Fruit fly (Drosophila melanogaster) whole organism, prepupa: Measurements from ENCODE around the gene UBL3.

ENCODE experiments used
- Blimp-1 ChIP-seq: fragments of 200-800 bp; sonication (Bioruptor generic); optimal IDR thresholded peaks from 3 replicates; lab custom pipeline; 2017; ENCODE audit warnings: missing biosample characterization, missing genetic modification characterization, mild to moderate bottlenecking, moderate library complexity, missing genetic modification reagents
- CG10631 ChIP-seq: fragments of 200-800 bp; sonication (Bioruptor generic); optimal IDR thresholded peaks from 2 replicates; lab custom pipeline; 2016; ENCODE audit warnings: missing biosample characterization, missing genetic modification characterization
- CG10669 ChIP-seq: fragments of 200-800 bp; sonication (Bioruptor generic); optimal IDR thresholded peaks from 3 replicates; lab custom pipeline; 2018; ENCODE audit warnings: missing biosample characterization, mild to moderate bottlenecking, missing genetic modification characterization, moderate library complexity
- CG11902 ChIP-seq: fragments of 200-800 bp; sonication (Bioruptor generic); optimal IDR thresholded peaks from 3 replicates; lab custom pipeline; 2016; ENCODE audit warnings: missing biosample characterization, missing genetic modification characterization
- CG15336 ChIP-seq: fragments of 200-800 bp; sonication (Bioruptor generic); IDR thresholded peaks from 2 replicates; pipeline ENCODE4 v1.3.6; 2022; ENCODE audit warnings: missing biosample characterization, missing genetic modification characterization
- CG1621 ChIP-seq: fragments of 200-800 bp; sonication (Bioruptor generic); optimal IDR thresholded peaks from 3 replicates; lab custom pipeline; 2018; ENCODE audit warnings: missing biosample characterization, mild to moderate bottlenecking, missing genetic modification characterization
- CG16779 ChIP-seq: fragments of 200-800 bp; sonication (Bioruptor generic); optimal IDR thresholded peaks from 3 replicates; lab custom pipeline; 2017; ENCODE audit warnings: missing biosample characterization, mild to moderate bottlenecking, missing genetic modification characterization
- CG3032 ChIP-seq: fragments of 200-800 bp; optimal IDR thresholded peaks from 2 replicates; lab custom pipeline; 2019; ENCODE audit warnings: missing biosample characterization, mild to moderate bottlenecking, missing genetic modification characterization, moderate library complexity
- CG31627 ChIP-seq: fragments of 200-800 bp; sonication (Bioruptor generic); optimal IDR thresholded peaks from 3 replicates; lab custom pipeline; 2016; ENCODE audit warnings: missing biosample characterization, missing genetic modification characterization
- CG32006 ChIP-seq: fragments of 200-800 bp; sonication (Bioruptor generic); optimal IDR thresholded peaks from 3 replicates; lab custom pipeline; 2017; ENCODE audit warnings: missing biosample characterization, mild to moderate bottlenecking, missing genetic modification characterization
- CG34406 ChIP-seq: fragments of 200-800 bp; sonication (Bioruptor generic); optimal IDR thresholded peaks from 3 replicates; lab custom pipeline; 2016; ENCODE audit warnings: missing biosample characterization, missing genetic modification characterization
- CG3919 ChIP-seq: fragments of 200-800 bp; sonication (Bioruptor generic); optimal IDR thresholded peaks from 3 replicates; lab custom pipeline; 2016; ENCODE audit warnings: missing biosample characterization, missing genetic modification characterization
- CG6792 ChIP-seq: fragments of 200-800 bp; sonication (Bioruptor generic); optimal IDR thresholded peaks from 3 replicates; lab custom pipeline; 2016; ENCODE audit warnings: missing biosample characterization, missing genetic modification characterization
- CG6808 ChIP-seq: fragments of 200-800 bp; sonication (Bioruptor generic); optimal IDR thresholded peaks from 3 replicates; lab custom pipeline; 2017; ENCODE audit warnings: missing biosample characterization, missing genetic modification characterization, mild to moderate bottlenecking, moderate library complexity, missing genetic modification reagents
- CG6854 ChIP-seq: fragments of 200-800 bp; sonication (Bioruptor generic); optimal IDR thresholded peaks from 2 replicates; lab custom pipeline; 2017; ENCODE audit warnings: missing biosample characterization, mild to moderate bottlenecking, missing genetic modification characterization
- CG8119 ChIP-seq: fragments of 200-800 bp; sonication (Bioruptor generic); IDR thresholded peaks from 3 replicates; pipeline ENCODE4 v1.3.6; 2022; ENCODE audit warnings: missing biosample characterization, missing genetic modification characterization
- CG8319 ChIP-seq: fragments of 200-800 bp; sonication (Bioruptor generic); optimal IDR thresholded peaks from 3 replicates; lab custom pipeline; 2016; ENCODE audit warnings: missing biosample characterization, missing genetic modification characterization
- CG8632 ChIP-seq: fragments of 200-800 bp; sonication (Bioruptor generic); optimal IDR thresholded peaks from 3 replicates; lab custom pipeline; 2016; ENCODE audit warnings: missing biosample characterization, missing genetic modification characterization
- CG9139 ChIP-seq: fragments of 200-800 bp; sonication (Bioruptor generic); optimal IDR thresholded peaks from 3 replicates; lab custom pipeline; 2017; ENCODE audit warnings: missing biosample characterization, mild to moderate bottlenecking, missing genetic modification characterization
- Eip75B ChIP-seq: fragments of 200-800 bp; sonication (Bioruptor generic); optimal IDR thresholded peaks from 3 replicates; lab custom pipeline; 2016; ENCODE audit warnings: missing biosample characterization, missing genetic modification characterization
- Eip78C ChIP-seq: fragments of 200-800 bp; sonication (Bioruptor generic); peaks from one replicate; lab custom pipeline; 2016; ENCODE audit warnings: missing biosample characterization, missing genetic modification characterization
- Eip93F ChIP-seq: fragments of 200-800 bp; sonication (Bioruptor generic); optimal IDR thresholded peaks from 2 replicates; lab custom pipeline; 2016; ENCODE audit warnings: missing biosample characterization, mild to moderate bottlenecking, missing genetic modification characterization
- Ets21C ChIP-seq: fragments of 200-800 bp; sonication (Bioruptor generic); optimal IDR thresholded peaks from 3 replicates; lab custom pipeline; 2016; ENCODE audit warnings: missing biosample characterization, missing genetic modification characterization
- Ets96B ChIP-seq: fragments of 200-800 bp; optimal IDR thresholded peaks from 2 replicates; lab custom pipeline; 2019; ENCODE audit warnings: missing biosample characterization, mild to moderate bottlenecking, missing genetic modification characterization, moderate library complexity
- Gug ChIP-seq: fragments of 200-800 bp; sonication (Bioruptor generic); IDR thresholded peaks from 2 replicates; pipeline ENCODE4 v1.3.6; 2022; ENCODE audit warnings: missing biosample characterization, missing genetic modification characterization
- Hr39 ChIP-seq: fragments of 200-800 bp; sonication (Bioruptor generic); optimal IDR thresholded peaks from 2 replicates; lab custom pipeline; 2016; ENCODE audit warnings: missing biosample characterization, missing genetic modification characterization
- Hr4 ChIP-seq: fragments of 200-800 bp; sonication (Bioruptor generic); optimal IDR thresholded peaks from 3 replicates; lab custom pipeline; 2016; ENCODE audit warnings: missing biosample characterization, missing genetic modification characterization
- Lpt ChIP-seq: fragments of 200-800 bp; sonication (Bioruptor generic); optimal IDR thresholded peaks from 3 replicates; lab custom pipeline; 2016; ENCODE audit warnings: missing biosample characterization, missing genetic modification characterization
- OdsH ChIP-seq: fragments of 200-800 bp; sonication (Bioruptor generic); optimal IDR thresholded peaks from 3 replicates; lab custom pipeline; 2016; ENCODE audit warnings: missing biosample characterization, missing genetic modification characterization
- Sox14 ChIP-seq: fragments of 200-800 bp; sonication (Bioruptor generic); optimal IDR thresholded peaks from 3 replicates; lab custom pipeline; 2016; ENCODE audit warnings: missing biosample characterization, missing genetic modification characterization
- acj6 ChIP-seq: fragments of 200-800 bp; sonication (Bioruptor generic); optimal IDR thresholded peaks from 3 replicates; lab custom pipeline; 2016; ENCODE audit warnings: missing biosample characterization, missing genetic modification characterization
- cyc ChIP-seq: fragments of 200-800 bp; sonication (Bioruptor generic); optimal IDR thresholded peaks from 3 replicates; lab custom pipeline; 2016; ENCODE audit warnings: missing biosample characterization, missing genetic modification characterization
- dsx ChIP-seq: fragments of 200-800 bp; optimal IDR thresholded peaks from 3 replicates; lab custom pipeline; 2019; ENCODE audit warnings: missing biosample characterization, mild to moderate bottlenecking, missing genetic modification characterization, moderate library complexity; ENCODE audit not compliant: poor library complexity, severe bottlenecking
- eg ChIP-seq: fragments of 200-800 bp; sonication (Bioruptor generic); IDR thresholded peaks from 3 replicates; pipeline ENCODE4 v1.3.6; 2022; ENCODE audit warnings: missing biosample characterization, missing genetic modification characterization
- esn ChIP-seq: fragments of 200-800 bp; sonication (Bioruptor generic); optimal IDR thresholded peaks from 2 replicates; lab custom pipeline; 2016; ENCODE audit warnings: missing biosample characterization, mild to moderate bottlenecking, missing genetic modification characterization, moderate library complexity
- fd59A ChIP-seq: fragments of 200-800 bp; sonication (Bioruptor generic); optimal IDR thresholded peaks from 2 replicates; lab custom pipeline; 2017; ENCODE audit warnings: missing biosample characterization, mild to moderate bottlenecking, missing genetic modification characterization, missing genetic modification reagents
- fkh ChIP-seq: fragments of 200-800 bp; sonication (Bioruptor generic); optimal IDR thresholded peaks from 3 replicates; lab custom pipeline; 2017; ENCODE audit warnings: missing biosample characterization, mild to moderate bottlenecking, missing genetic modification characterization, moderate library complexity
- net ChIP-seq: fragments of 200-800 bp; sonication (Bioruptor generic); optimal IDR thresholded peaks from 3 replicates; lab custom pipeline; 2016; ENCODE audit warnings: missing biosample characterization, missing genetic modification characterization
- pdm3 ChIP-seq: fragments of 200-800 bp; sonication (Bioruptor generic); optimal IDR thresholded peaks from 3 replicates; lab custom pipeline; 2016; ENCODE audit warnings: missing biosample characterization, missing genetic modification characterization
- salr ChIP-seq, 2 experiments: fragments of 200-800 bp; sonication (Bioruptor generic); optimal IDR thresholded peaks; 3 replicates each; lab custom pipeline; 2016 to 2018; ENCODE audit warnings: missing biosample characterization in 2 of 2, missing genetic modification characterization in 2 of 2, mild to moderate bottlenecking in 1 of 2
- spab ChIP-seq: fragments of 200-800 bp; sonication (Bioruptor generic); optimal IDR thresholded peaks from 2 replicates; lab custom pipeline; 2017; ENCODE audit warnings: missing biosample characterization, mild to moderate bottlenecking, missing genetic modification characterization, missing genetic modification reagents
- svp ChIP-seq: fragments of 200-800 bp; sonication (Bioruptor generic); peaks from one replicate; lab custom pipeline; 2016; ENCODE audit warnings: missing biosample characterization, missing genetic modification characterization
- topi ChIP-seq: fragments of 200-800 bp; sonication (Bioruptor generic); optimal IDR thresholded peaks from 3 replicates; lab custom pipeline; 2016; ENCODE audit warnings: missing biosample characterization, missing genetic modification characterization
- vri ChIP-seq: fragments of 200-800 bp; sonication (Bioruptor generic); optimal IDR thresholded peaks from 3 replicates; lab custom pipeline; 2016; ENCODE audit warnings: missing biosample characterization, mild to moderate bottlenecking, missing genetic modification characterization

UBL3 gene

DNA sequence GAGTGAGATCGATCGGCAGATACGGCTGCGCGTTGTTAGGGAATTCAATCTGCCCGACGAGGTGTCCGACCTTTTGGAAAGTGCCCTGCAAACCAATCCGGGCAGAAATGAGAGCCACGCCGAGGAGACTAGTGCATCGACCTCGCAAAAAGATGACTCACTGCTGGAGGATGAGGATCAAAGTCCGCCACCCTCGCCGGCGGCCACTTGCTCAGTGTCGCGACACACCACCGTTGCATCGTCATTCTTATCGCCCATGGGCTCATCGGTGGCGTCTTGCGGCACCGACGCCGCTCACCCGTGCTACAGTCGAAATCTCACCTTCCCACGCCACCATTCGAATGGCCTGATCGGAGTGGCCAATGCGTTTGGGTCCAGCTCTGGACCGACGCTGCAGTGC is 21.5 kb upstream of the UBL3 start:
- TF ChIP-seq fkh (no peak), fd59A (no peak), acj6 (GFP tag; lab: Kevin White, UChicago) (no peak), esn (no peak), CG3032 (tag; lab: Kevin White, UChicago) (no peak), topi (GFP tag; lab: Kevin White, UChicago) (no peak), svp (GFP tag; lab: Kevin White, UChicago) (peak; percentile 94), dsx (GFP tag; lab: Kevin White, UChicago) (no peak)
- TF ChIP-seq, all 60 proteins: peak for 1

DNA sequence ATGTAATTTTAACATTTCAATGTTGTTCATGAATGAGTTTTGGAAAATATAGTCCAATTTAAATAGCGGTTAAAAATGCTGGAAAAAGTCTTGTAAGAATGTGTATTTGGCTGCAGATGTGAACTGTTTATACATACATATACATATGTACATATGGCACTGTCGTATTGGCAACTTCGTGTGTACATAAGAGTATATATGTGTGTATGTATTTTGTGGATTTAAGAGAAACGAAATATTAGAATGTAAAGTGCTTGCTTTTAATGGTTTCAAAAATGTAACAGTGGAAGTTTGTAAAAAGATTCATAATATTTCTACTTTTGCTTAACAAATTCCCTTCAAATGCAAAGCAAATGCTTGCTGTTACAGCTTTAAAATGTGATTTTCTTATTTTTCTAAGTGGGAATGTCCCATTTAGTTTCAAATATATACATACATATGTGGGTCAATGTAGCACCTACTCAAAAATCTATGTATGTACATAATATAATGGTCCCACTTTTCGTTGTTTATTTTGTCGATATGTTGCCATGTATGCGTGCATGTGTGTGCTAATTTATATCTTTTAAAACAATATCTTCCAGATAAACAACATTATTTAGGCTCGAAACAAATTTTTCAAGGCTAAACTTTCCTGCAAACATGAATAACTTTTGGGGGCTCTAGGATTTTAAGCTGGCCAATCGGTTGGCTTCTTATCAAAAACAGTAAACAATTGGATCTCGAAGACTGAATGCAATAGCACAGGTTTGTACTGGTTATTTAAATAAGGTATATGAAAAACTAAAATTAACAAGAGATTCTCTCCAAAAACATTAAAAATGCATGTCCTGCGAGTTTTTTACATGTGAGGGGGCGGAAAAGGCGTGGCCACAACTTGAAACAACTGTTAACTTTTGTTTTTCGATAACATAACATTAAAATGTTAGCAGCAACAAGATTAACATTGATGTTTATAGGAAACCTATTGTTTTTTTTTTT is 18.1 kb upstream of the UBL3 start:
- TF ChIP-seq CG15336 (GFP tag; lab: Robert Waterston, UW) (0 out of 2 replicates have a peak, but pooled peaks have one; percentile 10), CG3919 (GFP tag; lab: Kevin White, UChicago) (no peak), CG31627 (GFP tag; lab: Kevin White, UChicago) (no peak), CG6792 (GFP tag; lab: Kevin White, UChicago) (no peak), esn (peak; percentile 9), Eip93F (GFP tag; lab: Kevin White, UChicago) (no peak), Eip78C (GFP tag; lab: Kevin White, UChicago) (peak; percentile 80), CG11902 (no peak), CG10669 (no peak), net (GFP tag; lab: Kevin White, UChicago) (no peak), CG34406 (no peak), salr (GFP tag; optimal IDR thresholded peaks at IDR 0.05; lab: Kevin White, UChicago) (no peak), pdm3 (no peak), CG16779 (tag; lab: Kevin White, UChicago) (no peak), Ets21C (GFP tag; lab: Kevin White, UChicago) (no peak), CG1621 (tag; lab: Kevin White, UChicago) (no peak), cyc (GFP tag; lab: Kevin White, UChicago) (no peak), CG8632 (no peak), OdsH (GFP tag; lab: Kevin White, UChicago) (no peak), CG3032 (tag; lab: Kevin White, UChicago) (no peak), spab (GFP tag; lab: Kevin White, UChicago) (no peak), fkh (peak; percentile 84), CG9139 (GFP tag; lab: Kevin White, UChicago) (no peak), Lpt (GFP tag; lab: Kevin White, UChicago) (no peak), CG8119 (GFP tag; lab: Robert Waterston, UW) (no peak), Eip75B (GFP tag; lab: Kevin White, UChicago) (no peak), CG32006 (GFP tag; lab: Kevin White, UChicago) (no peak), CG6854 (peak; percentile 34), Hr4 (GFP tag; lab: Kevin White, UChicago) (no peak), Gug (GFP tag; lab: Robert Waterston, UW) (no peak), Sox14 (no peak), CG10631 (GFP tag; lab: Kevin White, UChicago) (no peak), svp (GFP tag; lab: Kevin White, UChicago) (no peak), eg (GFP tag; lab: Robert Waterston, UW) (no peak)

DNA sequence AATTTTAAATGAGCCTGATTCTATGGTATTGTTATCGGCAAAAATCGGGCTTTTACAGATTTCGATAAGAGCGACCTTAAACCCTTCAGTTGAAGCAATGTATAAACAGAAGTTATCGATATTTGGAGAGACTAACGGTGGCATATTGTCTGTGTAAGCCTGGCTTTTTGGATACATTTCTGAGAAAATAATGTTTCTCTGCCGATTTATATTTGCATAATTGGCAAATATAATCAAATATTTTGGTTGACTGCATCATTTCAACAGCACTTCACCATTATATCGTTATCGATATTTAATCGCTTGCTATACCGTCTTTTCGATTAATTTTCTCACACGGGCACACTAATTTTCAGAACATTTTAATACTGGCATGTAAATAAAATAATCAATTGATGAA is 16.9 kb upstream of the UBL3 start, which contains the start of gene CG16952:
CG16952 (plus strand) TSS at position 341 of the 400 bp plus-strand sequence.
- no peak for TF ChIP-seq CG3919 (GFP tag; lab: Kevin White, UChicago)
- TF ChIP-seq Ets96B (tag; lab: Kevin White, UChicago) = no peak
- TF ChIP-seq Hr39 (GFP tag; lab: Kevin White, UChicago) = no peak
- TF ChIP-seq esn = no peak
- TF ChIP-seq svp (GFP tag; lab: Kevin White, UChicago) = peak; percentile 81
- peak; percentile 0 for TF ChIP-seq topi (GFP tag; lab: Kevin White, UChicago)
- no peak for TF ChIP-seq CG8319
- TF ChIP-seq CG31627 (GFP tag; lab: Kevin White, UChicago) = peak; percentile 17
- TF ChIP-seq Sox14 = peak; percentile 32
- TF ChIP-seq Blimp-1 (GFP tag; lab: Kevin White, UChicago) = no peak
- TF ChIP-seq vri (GFP tag; lab: Kevin White, UChicago) = peak; percentile 29
- peak; percentile 49 for TF ChIP-seq fkh
- no peak for TF ChIP-seq CG6808 (GFP tag; lab: Kevin White, UChicago)
- TF ChIP-seq salr (GFP tag; optimal IDR thresholded peaks at IDR 0.05; lab: Kevin White, UChicago) = no peak
- TF ChIP-seq, all 60 proteins: peak for 6
